Fruit fly (Drosophila melanogaster) whole organism, embryonic: ENCODE data around the gene upd2.
A peak's percentile ranks its signal among the peaks of the same experiment; 100 is the strongest.

Experiments used
- CG10543 ChIP-seq: fragments of 200-800 bp; sonication (Bioruptor generic); optimal IDR thresholded peaks from 3 replicates; lab custom pipeline; 2017; ENCODE audit warnings: missing biosample characterization, mild to moderate bottlenecking, missing genetic modification characterization, moderate library complexity
- CG12769 ChIP-seq: fragments of 200-800 bp; sonication (Bioruptor generic); optimal IDR thresholded peaks from 2 replicates; lab custom pipeline; 2019; ENCODE audit warnings: missing biosample characterization, mild to moderate bottlenecking, missing genetic modification characterization, moderate library complexity
- CG15479 ChIP-seq: fragments of 200-800 bp; sonication (Bioruptor generic); optimal IDR thresholded peaks from 3 replicates; lab custom pipeline; 2019; ENCODE audit warnings: missing biosample characterization, mild to moderate bottlenecking, missing genetic modification characterization, moderate library complexity
- CG1603 ChIP-seq: fragments of 200-800 bp; sonication (Bioruptor generic); optimal IDR thresholded peaks from 2 replicates; lab custom pipeline; 2019; ENCODE audit warnings: missing biosample characterization, mild to moderate bottlenecking, missing genetic modification characterization, moderate library complexity
- CG16863 ChIP-seq: fragments of 200-800 bp; sonication (Bioruptor generic); optimal IDR thresholded peaks from 3 replicates; lab custom pipeline; 2016; ENCODE audit warnings: missing biosample characterization, missing genetic modification characterization
- CG17359 ChIP-seq: fragments of 200-800 bp; sonication (Bioruptor generic); optimal IDR thresholded peaks from 3 replicates; lab custom pipeline; 2018; ENCODE audit warnings: missing biosample characterization, mild to moderate bottlenecking, missing genetic modification characterization, moderate library complexity
- CG17612 ChIP-seq: fragments of 200-800 bp; sonication (Bioruptor generic); IDR thresholded peaks from 2 replicates; pipeline ENCODE4 v1.3.6; 2022; ENCODE audit warnings: missing biosample characterization, missing genetic modification characterization
- CG31224 ChIP-seq: fragments of 200-800 bp; sonication (Bioruptor generic); IDR thresholded peaks from 2 replicates; pipeline ENCODE4 v1.3.6; 2022; ENCODE audit warnings: missing biosample characterization, missing genetic modification characterization
- CG31441 ChIP-seq: fragments of 200-800 bp; sonication (Bioruptor generic); IDR thresholded peaks from 2 replicates; pipeline ENCODE4 v1.3.6; 2022; ENCODE audit warnings: missing biosample characterization, missing genetic modification characterization
- CG33557 ChIP-seq: fragments of 200-800 bp; sonication (Bioruptor generic); optimal IDR thresholded peaks from 2 replicates; lab custom pipeline; 2019; ENCODE audit warnings: missing biosample characterization, mild to moderate bottlenecking, missing genetic modification characterization, moderate library complexity
- CG4360 ChIP-seq: fragments of 200-800 bp; sonication (Bioruptor generic); IDR thresholded peaks from 2 replicates; pipeline ENCODE4 v1.3.6; 2022; ENCODE audit warnings: missing biosample characterization, missing genetic modification characterization
- CG43689 ChIP-seq: fragments of 200-800 bp; sonication (Bioruptor generic); IDR thresholded peaks from 2 replicates; pipeline ENCODE4 v1.3.6; 2022; ENCODE audit warnings: missing biosample characterization, missing genetic modification characterization
- CG8359 ChIP-seq: fragments of 200-800 bp; sonication (Bioruptor generic); optimal IDR thresholded peaks from 2 replicates; lab custom pipeline; 2017; ENCODE audit warnings: missing biosample characterization, mild to moderate bottlenecking, missing genetic modification characterization, borderline replicate concordance
- CG8388 ChIP-seq: fragments of 200-800 bp; sonication (Bioruptor generic); optimal IDR thresholded peaks from 2 replicates; lab custom pipeline; 2019; ENCODE audit warnings: missing biosample characterization, mild to moderate bottlenecking, missing genetic modification characterization, moderate library complexity
- CG9215 ChIP-seq: fragments of 200-800 bp; sonication (Bioruptor generic); IDR thresholded peaks from 2 replicates; pipeline ENCODE4 v1.3.6; 2022; ENCODE audit warnings: missing biosample characterization, missing genetic modification characterization
- Dbx ChIP-seq: fragments of 200-800 bp; sonication (Bioruptor generic); IDR thresholded peaks from 3 replicates; pipeline ENCODE4 v1.3.6; 2022; ENCODE audit warnings: missing biosample characterization, missing genetic modification characterization
- Doc2 ChIP-seq: fragments of 200-800 bp; sonication (Bioruptor generic); IDR thresholded peaks from 2 replicates; pipeline ENCODE4 v1.3.6; 2022; ENCODE audit warnings: missing biosample characterization, missing genetic modification characterization
- HLH3B ChIP-seq: fragments of 200-800 bp; sonication (Bioruptor generic); IDR thresholded peaks from 2 replicates; pipeline ENCODE4 v1.3.6; 2022; ENCODE audit warnings: missing biosample characterization, missing genetic modification characterization
- HLHmδ ChIP-seq: fragments of 200-800 bp; sonication (Bioruptor generic); optimal IDR thresholded peaks from 2 replicates; lab custom pipeline; 2018; ENCODE audit warnings: missing biosample characterization, mild to moderate bottlenecking, missing genetic modification characterization, moderate library complexity
- Hmr ChIP-seq: fragments of 200-800 bp; sonication (Bioruptor generic); optimal IDR thresholded peaks from 3 replicates; lab custom pipeline; 2017; ENCODE audit warnings: mild to moderate bottlenecking, missing biosample characterization, missing genetic modification reagents, missing genetic modification characterization
- Hr39 ChIP-seq: fragments of >200 bp; optimal IDR thresholded peaks from 2 replicates; lab custom pipeline; 2017
- Nf-YA ChIP-seq: fragments of 200-800 bp; sonication (Bioruptor generic); IDR thresholded peaks from 2 replicates; pipeline ENCODE4 v1.3.6; 2022; ENCODE audit warnings: missing biosample characterization, missing genetic modification characterization
- Nf-YC ChIP-seq: fragments of 200-800 bp; optimal IDR thresholded peaks from 3 replicates; lab custom pipeline; 2019; ENCODE audit warnings: missing biosample characterization, mild to moderate bottlenecking, missing genetic modification characterization, moderate library complexity
- Opbp ChIP-seq: fragments of 200-800 bp; sonication (Bioruptor generic); IDR thresholded peaks from 3 replicates; pipeline ENCODE4 v1.3.6; 2022; ENCODE audit warnings: missing biosample characterization, missing genetic modification characterization; ENCODE audit not compliant: partially characterized antibody
- Rfx ChIP-seq: fragments of 200-800 bp; sonication (Bioruptor generic); IDR thresholded peaks from 2 replicates; pipeline ENCODE4 v1.3.6; 2022; ENCODE audit warnings: missing biosample characterization, missing genetic modification characterization
- Rx ChIP-seq: fragments of 200-800 bp; sonication (Bioruptor generic); IDR thresholded peaks from 2 replicates; pipeline ENCODE4 v1.3.6; 2022; ENCODE audit warnings: missing biosample characterization, missing genetic modification characterization
- Sin3A ChIP-seq: fragments of >200 bp; optimal IDR thresholded peaks from 2 replicates; lab custom pipeline; 2018
- Trl ChIP-seq, 3 experiments: fragments of >200 bp in 2 of 3; fragments of 200-800 bp in 1 of 3; sonication (Bioruptor generic) in 1 of 3; optimal IDR thresholded peaks; 2 replicates in 1 of 3; 3 replicates in 2 of 3; lab custom pipeline; 2016 to 2017; ENCODE audit warnings: missing biosample characterization in 1 of 3, missing genetic modification characterization in 1 of 3
- Xbp1 ChIP-seq: fragments of 200-800 bp; sonication (Bioruptor generic); optimal IDR thresholded peaks from 3 replicates; lab custom pipeline; 2016; ENCODE audit warnings: missing biosample characterization, mild to moderate bottlenecking, missing genetic modification characterization
- amos ChIP-seq: fragments of 200-800 bp; sonication (Bioruptor generic); IDR thresholded peaks from 2 replicates; pipeline ENCODE4 v1.3.6; 2022; ENCODE audit warnings: missing biosample characterization, missing genetic modification characterization; ENCODE audit not compliant: partially characterized antibody
- ap ChIP-seq: fragments of 200-800 bp; sonication (Bioruptor generic); IDR thresholded peaks from 2 replicates; pipeline ENCODE4 v1.3.6; 2022; ENCODE audit warnings: missing biosample characterization, missing genetic modification characterization
- caup ChIP-seq: fragments of 200-800 bp; sonication (Bioruptor generic); optimal IDR thresholded peaks from 3 replicates; lab custom pipeline; 2017; ENCODE audit warnings: missing biosample characterization, mild to moderate bottlenecking, missing genetic modification characterization, moderate library complexity; ENCODE audit not compliant: severe bottlenecking
- corto ChIP-seq: fragments of 200-800 bp; sonication (Bioruptor generic); optimal IDR thresholded peaks from 2 replicates; lab custom pipeline; 2016; ENCODE audit warnings: missing biosample characterization, mild to moderate bottlenecking, missing genetic modification characterization, moderate library complexity
- dysf ChIP-seq: fragments of 200-800 bp; sonication (Bioruptor generic); IDR thresholded peaks from 3 replicates; pipeline ENCODE4 v1.3.6; 2022; ENCODE audit warnings: missing biosample characterization, missing genetic modification characterization
- emc ChIP-seq: fragments of 200-800 bp; sonication (Bioruptor generic); optimal IDR thresholded peaks from 2 replicates; lab custom pipeline; 2016; ENCODE audit warnings: missing biosample characterization, missing genetic modification characterization
- hb ChIP-seq: fragments of 200-800 bp; sonication (Bioruptor generic); IDR thresholded peaks from 3 replicates; pipeline ENCODE4 v1.3.6; 2022; ENCODE audit warnings: missing biosample characterization, missing genetic modification characterization; ENCODE audit not compliant: partially characterized antibody
- kni ChIP-seq: fragments of 200-800 bp; sonication (Bioruptor generic); optimal IDR thresholded peaks from 3 replicates; lab custom pipeline; 2017; ENCODE audit warnings: mild to moderate bottlenecking, missing biosample characterization, missing genetic modification reagents, missing genetic modification characterization
- lbe ChIP-seq: fragments of 200-800 bp; sonication (Bioruptor generic); optimal IDR thresholded peaks from 2 replicates; lab custom pipeline; 2016; ENCODE audit warnings: missing biosample characterization, mild to moderate bottlenecking, missing genetic modification characterization
- mam ChIP-seq: fragments of 200-800 bp; sonication (Bioruptor generic); optimal IDR thresholded peaks from 3 replicates; lab custom pipeline; 2016; ENCODE audit warnings: missing biosample characterization, missing genetic modification characterization
- nmo ChIP-seq: fragments of 200-800 bp; sonication (Bioruptor generic); optimal IDR thresholded peaks from 2 replicates; lab custom pipeline; 2018; ENCODE audit warnings: missing biosample characterization, mild to moderate bottlenecking, missing genetic modification characterization, moderate library complexity
- otp ChIP-seq: fragments of 200-800 bp; sonication (Bioruptor generic); IDR thresholded peaks from 3 replicates; pipeline ENCODE4, ENCODE4 v1.3.6; 2022; ENCODE audit warnings: missing biosample characterization, missing genetic modification characterization
- pfk ChIP-seq: fragments of 200-800 bp; sonication (Bioruptor generic); optimal IDR thresholded peaks from 2 replicates; lab custom pipeline; 2018; ENCODE audit warnings: missing biosample characterization, mild to moderate bottlenecking, missing genetic modification characterization, moderate library complexity
- pho ChIP-seq: fragments of 200-800 bp; sonication (Bioruptor generic); optimal IDR thresholded peaks from 2 replicates; lab custom pipeline; 2016; ENCODE audit warnings: missing biosample characterization, missing genetic modification characterization
- scrt ChIP-seq: fragments of 200-800 bp; sonication (Bioruptor generic); optimal IDR thresholded peaks from 2 replicates; lab custom pipeline; 2018; ENCODE audit warnings: missing biosample characterization, mild to moderate bottlenecking, missing genetic modification characterization, moderate library complexity
- shn ChIP-seq: fragments of 200-800 bp; sonication (Bioruptor generic); optimal IDR thresholded peaks from 3 replicates; lab custom pipeline; 2016; ENCODE audit warnings: missing biosample characterization, missing genetic modification characterization
- sisA ChIP-seq: fragments of 200-800 bp; sonication (Bioruptor generic); IDR thresholded peaks from 2 replicates; pipeline ENCODE4 v1.3.6; 2022; ENCODE audit warnings: missing biosample characterization, missing genetic modification characterization
- sr ChIP-seq: fragments of 200-800 bp; sonication (Bioruptor generic); IDR thresholded peaks from 3 replicates; pipeline ENCODE4 v1.3.6; 2022; ENCODE audit warnings: missing biosample characterization, missing genetic modification characterization
- tgo ChIP-seq: fragments of 200-800 bp; sonication (Bioruptor generic); IDR thresholded peaks from 3 replicates; pipeline ENCODE4 v1.3.6; 2022; ENCODE audit warnings: missing biosample characterization, missing genetic modification characterization
- tio ChIP-seq: fragments of 200-800 bp; sonication (Bioruptor generic); optimal IDR thresholded peaks from 2 replicates; lab custom pipeline; 2017; ENCODE audit warnings: missing biosample characterization, missing genetic modification characterization, inconsistent platforms

The upd2 gene

dm6 chrX:18243376-18244272 lies 540 bp upstream of the upd2 start (continued):
- TF ChIP-seq Rfx (no peak), CG8359 (GFP tag; lab: Kevin White, UChicago) (no peak), CG33557 (GFP tag; lab: Kevin White, UChicago) (no peak), Trl (optimal IDR thresholded peaks at IDR 0.05; lab: Kevin White, UChicago) (peak; percentile 57 to 67), Trl (GFP tag; optimal IDR thresholded peaks at IDR 0.05; lab: Kevin White, UChicago) (no peak), HLHmδ (GFP tag; lab: Kevin White, UChicago) (no peak), sr (GFP tag; lab: Robert Waterston, UW) (peak; percentile 50; the same call in 1 of the 3 replicates), Hmr (GFP tag; lab: Kevin White, UChicago) (no peak), CG12769 (tag; lab: Kevin White, UChicago) (peak; percentile 6), lbe (no peak), pho (no peak), Nf-YA (GFP tag; lab: Robert Waterston, UW) (no peak), kni (GFP tag; lab: Kevin White, UChicago) (peak; percentile 19), Dbx (GFP tag; lab: Robert Waterston, UW) (no peak), CG15479 (GFP tag; lab: Kevin White, UChicago) (no peak), emc (GFP tag; lab: Kevin White, UChicago) (no peak), CG4360 (peak; percentile 79), sisA (GFP tag; lab: Robert Waterston, UW) (no peak), CG17612 (GFP tag; lab: Robert Waterston, UW) (no peak), shn (GFP tag; lab: Kevin White, UChicago) (peak; percentile 8), nmo (no peak), scrt (no peak), tio (GFP tag; lab: Kevin White, UChicago) (no peak), hb (GFP tag; lab: Robert Waterston, UW) (no peak), mam (GFP tag; lab: Kevin White, UChicago) (no peak), Xbp1 (no peak), dysf (GFP tag; lab: Robert Waterston, UW) (no peak), corto (GFP tag; lab: Kevin White, UChicago) (no peak), ap (GFP tag; lab: Robert Waterston, UW) (no peak), CG16863 (GFP tag; lab: Kevin White, UChicago) (no peak), CG31224 (GFP tag; lab: Robert Waterston, UW) (no peak), CG17359 (tag; lab: Kevin White, UChicago) (no peak), tgo (GFP tag; lab: Robert Waterston, UW) (no peak), amos (GFP tag; lab: Robert Waterston, UW) (peak; percentile 35; the same call in 1 of the 2 replicates), CG8388 (GFP tag; lab: Kevin White, UChicago) (no peak), Nf-YC (tag; lab: Kevin White, UChicago) (peak; percentile 92), Opbp (GFP tag; lab: Robert Waterston, UW) (peak; percentile 50; the same call in 1 of the 3 replicates), pfk (no peak), CG1603 (no peak), caup (GFP tag; lab: Kevin White, UChicago) (no peak), CG31441 (GFP tag; lab: Robert Waterston, UW) (no peak), Hr39 (lab: Kevin White, UChicago) (no peak), Doc2 (GFP tag; lab: Robert Waterston, UW) (no peak), HLH3B (GFP tag; lab: Robert Waterston, UW) (no peak), CG43689 (no peak), CG10543 (GFP tag; lab: Kevin White, UChicago) (peak; percentile 64), Sin3A (lab: Kevin White, UChicago) (no peak), otp (GFP tag; lab: Robert Waterston, UW) (no peak), Rx (GFP tag; lab: Robert Waterston, UW) (no peak), CG9215 (GFP tag; lab: Robert Waterston, UW) (no peak)
